Worm (Caenorhabditis elegans) whole organism, L4 larva: Measurements from ENCODE around the gene C29E4.13.
A peak's percentile ranks its signal among the peaks of the same experiment; 100 is the strongest.

Experiments
- F26F4.8 ChIP-seq: fragments of 200-800 bp; sonication (Bioruptor generic); conservative IDR thresholded peaks from 2 replicates; pipeline ENCODE4 v1.3.6; 2022; ENCODE audit warnings: missing genetic modification characterization, missing compliant biosample characterization
- F44E2.7 ChIP-seq: fragments of 200-800 bp; sonication (Bioruptor generic); IDR thresholded peaks from 2 replicates; pipeline ENCODE4 v2.1.2; 2022; ENCODE audit warnings: missing genetic modification characterization, missing compliant biosample characterization
- F49E8.2 ChIP-seq: sonication (generic microtip); optimal IDR thresholded peaks from 2 replicates; lab custom pipeline; 2016; ENCODE audit warnings: missing compliant biosample characterization, mild to moderate bottlenecking, missing genetic modification characterization, borderline replicate concordance
- R02D3.7 ChIP-seq: fragments of 150-350 bp; sonication (generic microtip); optimal IDR thresholded peaks from 3 replicates; lab custom pipeline; 2014; ENCODE audit warnings: missing biosample characterization, missing genetic modification characterization
- T20F7.1 ChIP-seq: fragments of 200-800 bp; sonication (Bioruptor generic); optimal IDR thresholded peaks from 2 replicates; lab custom pipeline; 2018; ENCODE audit warnings: mild to moderate bottlenecking, missing genetic modification characterization, missing compliant biosample characterization
- T26A8.4 ChIP-seq: fragments of 200-800 bp; sonication (Bioruptor generic); IDR thresholded peaks from 2 replicates; pipeline ENCODE4 v1.3.6; 2022; ENCODE audit warnings: missing genetic modification characterization, missing compliant biosample characterization
- Y48G9A.11 ChIP-seq: fragments of 200-800 bp; sonication (Bioruptor generic); IDR thresholded peaks from 2 replicates; pipeline ENCODE4 v1.3.6; 2022; ENCODE audit warnings: missing genetic modification reagents, missing genetic modification characterization, missing compliant biosample characterization
- ZK337.2 ChIP-seq: fragments of 200-800 bp; sonication (Bioruptor generic); IDR thresholded peaks from 2 replicates; pipeline ENCODE4 v1.3.6; 2022; ENCODE audit warnings: missing genetic modification reagents, missing genetic modification characterization, missing compliant biosample characterization
- aha-1 ChIP-seq: fragments of 150-350 bp; peaks from one replicate; lab custom pipeline; 2014; ENCODE audit warnings: missing biosample characterization, missing genetic modification characterization
- arid-1 ChIP-seq: fragments of 200-800 bp; sonication (Bioruptor generic); conservative IDR thresholded peaks from 2 replicates; pipeline ENCODE4 v1.3.6; 2022; ENCODE audit warnings: missing genetic modification reagents, missing genetic modification characterization, missing compliant biosample characterization
- ceh-20 ChIP-seq: fragments of 200-800 bp; sonication (Bioruptor generic); IDR thresholded peaks from 2 replicates; pipeline ENCODE4 v1.3.6; 2022; ENCODE audit warnings: missing genetic modification reagents, missing genetic modification characterization, missing compliant biosample characterization
- ceh-32 ChIP-seq: sonication (generic microtip); optimal IDR thresholded peaks from 2 replicates; lab custom pipeline; 2016; ENCODE audit warnings: mild to moderate bottlenecking, missing genetic modification characterization, missing compliant biosample characterization; ENCODE audit not compliant: poor library complexity
- ces-1 ChIP-seq: fragments of 150-350 bp; sonication (generic microtip); optimal IDR thresholded peaks from 4 replicates; lab custom pipeline; 2014; ENCODE audit warnings: missing biosample characterization, missing genetic modification reagents, missing genetic modification characterization
- cey-2 ChIP-seq: sonication (generic microtip); optimal IDR thresholded peaks from 3 replicates; lab custom pipeline; 2017; ENCODE audit warnings: missing genetic modification characterization, mild to moderate bottlenecking, missing compliant biosample characterization, antibody characterized with exemption, borderline replicate concordance; ENCODE audit not compliant: insufficient read depth
- daf-16 ChIP-seq, 3 experiments: sonication (generic microtip); optimal IDR thresholded peaks; 2 replicates each; lab custom pipeline; 2016 to 2017; ENCODE audit warnings: missing genetic modification characterization in 3 of 3, missing genetic modification reagents in 3 of 3, mild to moderate bottlenecking in 2 of 3, missing compliant biosample characterization in 2 of 3, missing biosample characterization in 1 of 3, moderate library complexity in 1 of 3
- daf-19 ChIP-seq: fragments of 200-800 bp; sonication (Bioruptor generic); conservative IDR thresholded peaks from 2 replicates; pipeline ENCODE4 v1.3.6; 2022; ENCODE audit warnings: missing genetic modification characterization, missing compliant biosample characterization
- dmd-9 ChIP-seq: fragments of 200-800 bp; sonication (Bioruptor generic); IDR thresholded peaks from 2 replicates; pipeline ENCODE4 v1.3.6; 2022; ENCODE audit warnings: missing genetic modification reagents, missing genetic modification characterization, missing compliant biosample characterization
- dpl-1 ChIP-seq: fragments of 150-350 bp; optimal IDR thresholded peaks from 2 replicates; lab custom pipeline; 2014; ENCODE audit warnings: missing biosample characterization, missing genetic modification reagents, missing genetic modification characterization
- duxl-1 ChIP-seq: sonication (generic microtip); optimal IDR thresholded peaks from 2 replicates; lab custom pipeline; 2016; ENCODE audit warnings: mild to moderate bottlenecking, missing genetic modification characterization, moderate library complexity, missing compliant biosample characterization; ENCODE audit not compliant: poor library complexity
- dve-1 ChIP-seq: sonication (generic microtip); optimal IDR thresholded peaks from 2 replicates; lab custom pipeline; 2017; ENCODE audit warnings: antibody characterized with exemption, mild to moderate bottlenecking, missing genetic modification characterization, missing compliant biosample characterization; ENCODE audit not compliant: insufficient read depth
- egl-27 ChIP-seq: sonication (generic microtip); optimal IDR thresholded peaks from 3 replicates; lab custom pipeline; 2017; ENCODE audit warnings: missing biosample characterization, missing genetic modification reagents, missing genetic modification characterization
- egl-43 ChIP-seq: fragments of 200-800 bp; sonication (Bioruptor generic); IDR thresholded peaks from 2 replicates; pipeline ENCODE4 v1.3.6; 2022; ENCODE audit warnings: missing genetic modification reagents, missing genetic modification characterization, missing compliant biosample characterization
- gei-8 ChIP-seq: fragments of 200-800 bp; sonication (Bioruptor generic); optimal IDR thresholded peaks from 2 replicates; lab custom pipeline; 2018; ENCODE audit warnings: mild to moderate bottlenecking, missing genetic modification characterization, missing compliant biosample characterization
- hif-1 ChIP-seq, 2 experiments: sonication (generic microtip); optimal IDR thresholded peaks; 2 replicates each; lab custom pipeline; 2016 to 2017; ENCODE audit warnings: missing compliant biosample characterization in 2 of 2, missing genetic modification characterization in 2 of 2, missing genetic modification reagents in 2 of 2, missing genotype in 2 of 2, mild to moderate bottlenecking in 1 of 2
- hlh-11 ChIP-seq: fragments of 200-800 bp; sonication (Bioruptor generic); optimal IDR thresholded peaks from 2 replicates; lab custom pipeline; 2018; ENCODE audit warnings: mild to moderate bottlenecking, missing genetic modification characterization, missing compliant biosample characterization
- hlh-30 ChIP-seq: sonication (generic microtip); optimal IDR thresholded peaks from 2 replicates; lab custom pipeline; 2017; ENCODE audit warnings: antibody characterized with exemption, mild to moderate bottlenecking, missing genetic modification characterization, missing compliant biosample characterization; ENCODE audit not compliant: insufficient read depth
- lin-1 ChIP-seq: fragments of 200-800 bp; sonication (Bioruptor generic); IDR thresholded peaks from 2 replicates; pipeline ENCODE4 v1.3.6; 2022; ENCODE audit warnings: missing genetic modification reagents, missing genetic modification characterization, missing compliant biosample characterization
- lin-13 ChIP-seq: fragments of 150-350 bp; optimal IDR thresholded peaks from 2 replicates; lab custom pipeline; 2014; ENCODE audit warnings: missing biosample characterization, missing genetic modification reagents, missing genetic modification characterization
- lin-15B ChIP-seq: fragments of 150-350 bp; sonication (generic microtip); optimal IDR thresholded peaks from 3 replicates; lab custom pipeline; 2014; ENCODE audit warnings: missing biosample characterization, missing genetic modification characterization
- lin-38 ChIP-seq: fragments of 200-800 bp; sonication (Bioruptor generic); IDR thresholded peaks from 2 replicates; pipeline ENCODE4 v1.3.6; 2022; ENCODE audit warnings: missing genetic modification reagents, missing genetic modification characterization, missing compliant biosample characterization
- madf-9 ChIP-seq: fragments of 200-800 bp; sonication (Bioruptor generic); conservative IDR thresholded peaks from 2 replicates; pipeline ENCODE4 v1.3.6; 2022; ENCODE audit warnings: missing genetic modification reagents, missing genetic modification characterization, missing compliant biosample characterization
- mep-1 ChIP-seq: fragments of 150-350 bp; sonication (generic microtip); optimal IDR thresholded peaks from 3 replicates; lab custom pipeline; 2014; ENCODE audit warnings: missing biosample characterization, missing genetic modification characterization
- mes-2 ChIP-seq: sonication (generic microtip); optimal IDR thresholded peaks from 2 replicates; lab custom pipeline; 2016; ENCODE audit warnings: missing genotype, mild to moderate bottlenecking, missing genetic modification characterization, missing compliant biosample characterization; ENCODE audit not compliant: poor library complexity, severe bottlenecking
- mxl-2 ChIP-seq: fragments of 200-800 bp; sonication (Bioruptor generic); conservative IDR thresholded peaks from 2 replicates; pipeline ENCODE4 v1.3.6; 2022; ENCODE audit warnings: missing genetic modification reagents, missing genetic modification characterization, missing compliant biosample characterization
- nhr-102 ChIP-seq: sonication (generic microtip); optimal IDR thresholded peaks from 2 replicates; lab custom pipeline; 2016; ENCODE audit warnings: mild to moderate bottlenecking, missing genetic modification characterization, moderate library complexity, missing compliant biosample characterization
- nhr-11 ChIP-seq: fragments of 150-350 bp; optimal IDR thresholded peaks from 2 replicates; lab custom pipeline; 2014; ENCODE audit warnings: missing biosample characterization, missing genetic modification characterization
- nhr-28 ChIP-seq: fragments of 150-350 bp; optimal IDR thresholded peaks from 2 replicates; lab custom pipeline; 2014; ENCODE audit warnings: missing biosample characterization, missing genetic modification characterization
- pqm-1 ChIP-seq: sonication (generic microtip); optimal IDR thresholded peaks from 2 replicates; lab custom pipeline; 2017; ENCODE audit warnings: missing biosample characterization, missing genetic modification characterization
- saeg-2 ChIP-seq: fragments of 200-800 bp; sonication (Bioruptor generic); IDR thresholded peaks from 2 replicates; pipeline ENCODE4 v1.3.6; 2022; ENCODE audit warnings: missing genetic modification reagents, missing genetic modification characterization, missing compliant biosample characterization
- snpc-4 ChIP-seq: fragments of 150-350 bp; optimal IDR thresholded peaks from 2 replicates; lab custom pipeline; 2014; ENCODE audit warnings: missing biosample characterization, missing genetic modification characterization
- tra-1 ChIP-seq: fragments of 200-800 bp; sonication (Bioruptor generic); IDR thresholded peaks from 2 replicates; pipeline ENCODE4 v1.3.6; 2022; ENCODE audit warnings: missing genetic modification reagents, missing genetic modification characterization, missing compliant biosample characterization
- unc-130 ChIP-seq: sonication (generic microtip); optimal IDR thresholded peaks from 2 replicates; lab custom pipeline; 2016; ENCODE audit warnings: missing genetic modification reagents, missing genetic modification characterization, missing compliant biosample characterization
- unc-62 ChIP-seq, 3 experiments: fragments of 150-350 bp in 1 of 3; sonication (generic microtip); optimal IDR thresholded peaks in 2 of 3; peaks in 1 of 3; 1 replicate in 1 of 3; 2 replicates in 2 of 3; lab custom pipeline; 2014 to 2017; ENCODE audit warnings: missing biosample characterization in 3 of 3, missing genetic modification characterization in 3 of 3, missing genetic modification reagents in 3 of 3, missing genotype in 1 of 3
- vab-7 ChIP-seq: fragments of 200-800 bp; sonication (Bioruptor generic); IDR thresholded peaks from 2 replicates; pipeline ENCODE4 v1.3.6; 2022; ENCODE audit warnings: missing genetic modification reagents, missing genetic modification characterization, missing compliant biosample characterization
- ztf-11 ChIP-seq: fragments of 150-350 bp; optimal IDR thresholded peaks from 2 replicates; lab custom pipeline; 2014; ENCODE audit warnings: missing biosample characterization, missing genetic modification characterization

Gene C29E4.13

ce11 chrIII:7928549-7929129 is at the start of gene C29E4.13, which contains the start of gene npp-15:
Gene C29E4.13, minus strand, starts transcription at chrIII:7928717.
Gene npp-15, plus strand, starts transcription at chrIII:7929043.
- TF ChIP-seq nhr-28 = peak; percentile 34
- peak; percentile 64 for TF ChIP-seq mes-2 (tag; lab: Kevin White, UChicago)
- no peak for TF ChIP-seq mxl-2 (GFP tag; lab: Robert Waterston, UW)
- no peak for TF ChIP-seq daf-16 (GFP tag; optimal IDR thresholded peaks at IDR 0.05; lab: Kevin White, UChicago)
- TF ChIP-seq daf-16 (tag; optimal IDR thresholded peaks at IDR 0.05; lab: Kevin White, UChicago) = peak; percentile 37
- TF ChIP-seq hlh-30 (tag; lab: Kevin White, UChicago) = peak; percentile 12
- peak; percentile 33; the same call in 1 of the 2 replicates for TF ChIP-seq lin-38 (GFP tag; lab: Robert Waterston, UW)
- no peak for TF ChIP-seq ceh-20 (GFP tag; lab: Robert Waterston, UW)
- TF ChIP-seq unc-130 (GFP tag; lab: Kevin White, UChicago) = peak; percentile 39
- no peak for TF ChIP-seq gei-8
- TF ChIP-seq nhr-11 (tag; lab: Kevin White, UChicago) = no peak
- TF ChIP-seq ZK337.2 (GFP tag; lab: Robert Waterston, UW) = no peak
- TF ChIP-seq dve-1 = peak; percentile 28
- TF ChIP-seq pqm-1 = peak; percentile 21
- peak; percentile 72 for TF ChIP-seq T20F7.1 (GFP tag; lab: Kevin White, UChicago)
- TF ChIP-seq egl-27 (tag; lab: Kevin White, UChicago) = no peak
- peak; percentile 81 for TF ChIP-seq dpl-1 (GFP tag; lab: Kevin White, UChicago)
- peak; percentile 10 for TF ChIP-seq mep-1 (tag; lab: Kevin White, UChicago)

ce11 chrIII:7978289-7978688 is 49.8 kb upstream of the C29E4.13 start:
- 0 out of 2 replicates have a peak, but pooled peaks have one; percentile 48 for TF ChIP-seq vab-7 (GFP tag; lab: Robert Waterston, UW)
- no peak for TF ChIP-seq R02D3.7 (tag; lab: Kevin White, UChicago)
- TF ChIP-seq arid-1 = 0 out of 2 replicates have a peak, but pooled peaks have one; percentile 13
- TF ChIP-seq lin-13 = no peak
- TF ChIP-seq tra-1 (GFP tag; lab: Robert Waterston, UW) = no peak
- no peak for TF ChIP-seq Y48G9A.11 (GFP tag; lab: Robert Waterston, UW)
- TF ChIP-seq duxl-1 (tag; lab: Kevin White, UChicago) = peak; percentile 25
- no peak for TF ChIP-seq ceh-32
- no peak for TF ChIP-seq saeg-2 (GFP tag; lab: Robert Waterston, UW)
- no peak for TF ChIP-seq snpc-4 (tag; lab: Kevin White, UChicago)
- TF ChIP-seq hif-1 (tag; optimal IDR thresholded peaks at IDR 0.05; lab: Kevin White, UChicago) = no peak
- TF ChIP-seq lin-38 (GFP tag; lab: Robert Waterston, UW) = no peak
- 0 out of 2 replicates have a peak, but pooled peaks have one; percentile 60 for TF ChIP-seq egl-43
- TF ChIP-seq T26A8.4 = no peak
- TF ChIP-seq ztf-11 = no peak
- TF ChIP-seq F44E2.7 (GFP tag; lab: Robert Waterston, UW) = 0 out of 2 replicates have a peak, but pooled peaks have one; percentile 45
- TF ChIP-seq F49E8.2 (tag; lab: Kevin White, UChicago) = no peak
- no peak for TF ChIP-seq nhr-102 (tag; lab: Kevin White, UChicago)
- no peak for TF ChIP-seq F26F4.8 (GFP tag; lab: Robert Waterston, UW)
- no peak; the same call in 1 of the 2 replicates for TF ChIP-seq dmd-9 (GFP tag; lab: Robert Waterston, UW)
- peak; percentile 60 for TF ChIP-seq aha-1
- TF ChIP-seq lin-15B = no peak
- TF ChIP-seq cey-2 (tag; lab: Kevin White, UChicago) = no peak
- TF ChIP-seq hlh-11 = no peak
- TF ChIP-seq hlh-30 (tag; lab: Kevin White, UChicago) = peak; percentile 0
- TF ChIP-seq ces-1 = no peak
- TF ChIP-seq madf-9 (GFP tag; lab: Robert Waterston, UW) = peak; percentile 38; the same call in 1 of the 2 replicates
- no peak for TF ChIP-seq daf-16 (GFP tag; optimal IDR thresholded peaks at IDR 0.05; lab: Kevin White, UChicago)
- TF ChIP-seq daf-16 (tag; optimal IDR thresholded peaks at IDR 0.05; lab: Kevin White, UChicago) = peak; percentile 15
- no peak for TF ChIP-seq T20F7.1 (GFP tag; lab: Kevin White, UChicago)
- peak; percentile 15 for TF ChIP-seq mes-2 (tag; lab: Kevin White, UChicago)
- TF ChIP-seq lin-1 (GFP tag; lab: Robert Waterston, UW) = 0 out of 2 replicates have a peak, but pooled peaks have one; percentile 10
- no peak for TF ChIP-seq daf-19 (GFP tag; lab: Robert Waterston, UW)
- peak in 1 of 2 experiments; percentile 57 for TF ChIP-seq unc-62 (GFP tag; optimal IDR thresholded peaks at IDR 0.05 in 1 of 2; lab: Kevin White, UChicago)
- TF ChIP-seq unc-62 (tag; optimal IDR thresholded peaks at IDR 0.05; lab: Kevin White, UChicago) = no peak
